Fruit fly (Drosophila melanogaster): ENCODE results near the gene CG14315.

CG14315 gene

DNA sequence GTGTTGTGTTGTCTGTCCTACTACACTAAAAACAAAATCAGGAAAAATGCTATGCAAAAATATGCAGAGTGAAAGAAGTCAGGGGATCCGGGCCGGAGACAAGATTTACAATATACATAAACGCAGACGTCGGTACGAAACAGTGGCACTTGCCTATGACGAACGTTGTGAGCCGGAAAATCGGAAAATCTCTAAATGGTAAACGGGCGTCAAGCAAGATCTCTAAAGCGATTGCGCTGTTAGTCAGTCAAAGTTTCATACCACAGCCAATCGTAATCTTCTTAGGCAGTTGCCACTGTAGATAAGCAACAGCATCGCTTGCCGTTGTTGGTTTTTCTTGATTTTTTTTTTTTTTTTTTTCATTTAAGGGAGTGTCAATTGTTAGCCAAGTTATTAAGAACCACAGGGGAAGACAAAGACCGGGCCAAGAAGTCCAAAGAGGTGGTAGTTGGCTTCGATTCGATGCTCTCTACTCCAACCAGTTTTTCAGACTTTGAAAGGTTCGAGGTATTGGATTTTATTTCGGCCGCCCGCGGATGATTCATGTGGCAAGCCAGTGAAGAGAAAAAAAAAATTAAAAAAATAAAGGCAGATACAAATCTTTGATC lies 33.4 kb upstream of the CG14315 start (continued):
- TF ChIP-seq CG12391 (tag; optimal IDR thresholded peaks at IDR 0.05) (peak; percentile 61), Trl (optimal IDR thresholded peaks at IDR 0.05) (no peak), Trl (GFP tag; optimal IDR thresholded peaks at IDR 0.05) (peak; percentile 93), pho (GFP tag; optimal IDR thresholded peaks at IDR 0.05) (peak; percentile 53), CG6272 (GFP tag; IDR thresholded peaks at IDR 0.05) (peak; percentile 91), Sry-β (GFP tag; optimal IDR thresholded peaks at IDR 0.05) (no peak), CG10366 (GFP tag; IDR thresholded peaks at IDR 0.05) (peak; percentile 90), Xbp1 (GFP tag; optimal IDR thresholded peaks at IDR 0.05) (peak; percentile 80), fd102C (GFP tag; optimal IDR thresholded peaks at IDR 0.05) (peak; percentile 32), bsh (GFP tag; optimal IDR thresholded peaks at IDR 0.05) (peak; percentile 56 to 76), CG10979 (tag; optimal IDR thresholded peaks at IDR 0.05) (peak; percentile 77), Kr (GFP tag; optimal IDR thresholded peaks at IDR 0.05) (no peak), CG11504 (tag; optimal IDR thresholded peaks at IDR 0.05) (peak; percentile 73), peb (GFP tag; IDR thresholded peaks at IDR 0.05) (peak; percentile 82), Dfd (GFP tag; optimal IDR thresholded peaks at IDR 0.05) (no peak), CG10654 (GFP tag; optimal IDR thresholded peaks at IDR 0.05) (peak; percentile 73), CG17802 (tag; optimal IDR thresholded peaks at IDR 0.05) (peak; percentile 29), E2f1 (GFP tag; IDR thresholded peaks at IDR 0.05) (peak; percentile 92), Drgx (GFP tag; IDR thresholded peaks at IDR 0.05) (peak; percentile 91), CG9437 (GFP tag; optimal IDR thresholded peaks at IDR 0.05) (peak; percentile 37), Dad (GFP tag; optimal IDR thresholded peaks at IDR 0.05) (peak; percentile 71), H15 (GFP tag; IDR thresholded peaks at IDR 0.05) (peak; percentile 95), CG11085 (GFP tag; IDR thresholded peaks at IDR 0.05) (peak; percentile 91), CG30020 (tag; optimal IDR thresholded peaks at IDR 0.05) (no peak), CG8944 (GFP tag; optimal IDR thresholded peaks at IDR 0.05) (peak; percentile 80), dmrt11E (tag; optimal IDR thresholded peaks at IDR 0.05) (peak; percentile 74), crp (GFP tag; optimal IDR thresholded peaks at IDR 0.05) (no peak), Jarid2 (GFP tag; optimal IDR thresholded peaks at IDR 0.05) (no peak), Sox100B (GFP tag; optimal IDR thresholded peaks at IDR 0.05) (peak; percentile 29), Asciz (GFP tag; optimal IDR thresholded peaks at IDR 0.05) (no peak), twi (tag; optimal IDR thresholded peaks at IDR 0.05) (peak; percentile 17), CG10462 (GFP tag; optimal IDR thresholded peaks at IDR 0.05) (peak; percentile 51), eyg (GFP tag; optimal IDR thresholded peaks at IDR 0.05) (peak; percentile 36), gce (GFP tag; IDR thresholded peaks at IDR 0.05) (peak; percentile 91), org-1 (GFP tag; optimal IDR thresholded peaks at IDR 0.05) (peak; percentile 44), sens-2 (GFP tag; IDR thresholded peaks at IDR 0.05) (peak; percentile 85), run (tag; optimal IDR thresholded peaks at IDR 0.05) (no peak), Nf-YC (tag; optimal IDR thresholded peaks at IDR 0.05) (peak; percentile 78), jigr1 (GFP tag; IDR thresholded peaks at IDR 0.05) (peak; percentile 83; the same call in 2 of the 3 replicates), ems (GFP tag; optimal IDR thresholded peaks at IDR 0.05) (peak; percentile 76), Rfx (GFP tag; IDR thresholded peaks at IDR 0.05) (peak; percentile 96), luna (GFP tag; optimal IDR thresholded peaks at IDR 0.05) (no peak), dysf (GFP tag; IDR thresholded peaks at IDR 0.05) (peak; percentile 95), CG33213 (GFP tag; optimal IDR thresholded peaks at IDR 0.05) (peak; percentile 77), grau (tag; optimal IDR thresholded peaks at IDR 0.05) (peak; percentile 94), CG13287 (GFP tag; IDR thresholded peaks at IDR 0.05; ENCODE audit: partially characterized antibody) (no peak), CG7786 (GFP tag; optimal IDR thresholded peaks at IDR 0.05) (peak; percentile 79), CG10209 (GFP tag; optimal IDR thresholded peaks at IDR 0.05) (peak; percentile 70), CG11696 (GFP tag; IDR thresholded peaks at IDR 0.05) (peak; percentile 80), cato (GFP tag; optimal IDR thresholded peaks at IDR 0.05; ENCODE audit: borderline replicate concordance) (peak; percentile 42)

Measured in whole organism, embryonic.